Fruit fly (Drosophila melanogaster): Measurements from ENCODE around the gene Rai1.

dm6 chrX:16778138-16778672, 24.9 kb downstream of the Rai1 start:
- TF ChIP-seq Myc (optimal IDR thresholded peaks at IDR 0.05) (no peak), h (optimal IDR thresholded peaks at IDR 0.05) (no peak), ttk (optimal IDR thresholded peaks at IDR 0.05) (no peak), psq (optimal IDR thresholded peaks at IDR 0.05) (no peak), Sin3A (optimal IDR thresholded peaks at IDR 0.05) (no peak), insv (optimal IDR thresholded peaks at IDR 0.05) (no peak)

Measured in Kc167 (cell line).